Worm (Caenorhabditis elegans): ENCODE results near the gene txdc-12.2.
A peak's percentile ranks its signal among the peaks of the same experiment; 100 is the strongest.

txdc-12.2 gene

DNA sequence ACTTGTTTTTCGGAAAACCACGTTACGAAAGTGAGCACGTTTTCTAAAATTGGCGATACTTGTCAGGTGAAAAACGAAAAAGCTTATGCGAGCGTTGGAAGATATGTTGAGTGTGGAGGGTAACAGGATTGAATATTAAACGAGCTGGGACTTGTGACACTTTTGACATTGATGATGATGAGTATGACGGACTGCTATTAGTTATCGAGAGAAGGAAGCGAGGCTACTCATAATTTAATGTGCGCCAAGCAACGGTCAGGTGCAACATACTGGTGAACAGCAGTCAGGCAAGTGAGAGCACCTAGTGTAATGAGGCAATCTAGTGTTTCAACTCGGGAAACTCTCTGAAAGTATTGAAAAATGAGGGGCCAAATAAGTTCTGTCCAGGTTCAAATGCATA, 24.0 kb upstream of the txdc-12.2 start:
- TF ChIP-seq unc-39 (tag; optimal IDR thresholded peaks at IDR 0.05) (no peak), nhr-6 (tag; optimal IDR thresholded peaks at IDR 0.05) (no peak), C34F6.9 (tag; optimal IDR thresholded peaks at IDR 0.05) (no peak), nhr-129 (tag; optimal IDR thresholded peaks at IDR 0.05) (no peak), F13H6.1 (tag; optimal IDR thresholded peaks at IDR 0.05) (no peak), nhr-25 (tag; optimal IDR thresholded peaks at IDR 0.05) (no peak), lin-13 (GFP tag; optimal IDR thresholded peaks at IDR 0.05) (no peak), sma-3 (GFP tag; optimal IDR thresholded peaks at IDR 0.05) (no peak), Y55F3AM.14 (GFP tag; optimal IDR thresholded peaks at IDR 0.05) (no peak), mdl-1 (tag; optimal IDR thresholded peaks at IDR 0.05) (no peak), nhr-21 (tag; optimal IDR thresholded peaks at IDR 0.05) (no peak), dmd-4 (tag; optimal IDR thresholded peaks at IDR 0.05) (no peak), nhr-237 (tag; optimal IDR thresholded peaks at IDR 0.05) (no peak), unc-62 (GFP tag; optimal IDR thresholded peaks at IDR 0.05) (no peak), fos-1 (tag; optimal IDR thresholded peaks at IDR 0.05) (no peak), nhr-23 (tag; optimal IDR thresholded peaks at IDR 0.05) (no peak), elt-1 (tag; optimal IDR thresholded peaks at IDR 0.05) (no peak), zag-1 (tag; optimal IDR thresholded peaks at IDR 0.05) (no peak), crh-2 (tag; optimal IDR thresholded peaks at IDR 0.05) (no peak), mbf-1 (tag; optimal IDR thresholded peaks at IDR 0.05) (no peak)

DNA sequence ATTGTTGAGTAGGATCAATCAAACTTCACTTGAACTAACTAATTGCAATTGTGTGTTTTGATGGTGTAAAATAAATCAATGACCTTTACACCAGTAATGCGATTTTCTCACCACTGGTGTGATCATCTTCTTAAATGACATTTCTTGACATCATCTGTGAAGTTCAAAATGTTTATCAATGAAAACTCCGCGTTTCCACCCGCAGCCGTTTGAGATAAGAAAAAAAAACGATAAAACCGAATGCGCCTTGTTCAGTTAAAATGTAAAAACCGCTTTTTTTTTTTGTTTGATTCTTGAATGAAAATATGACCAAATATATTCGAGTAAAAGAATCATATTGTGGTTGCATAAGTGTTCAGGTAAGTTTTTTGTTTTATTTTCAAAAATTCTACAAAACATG, 22.6 kb upstream of the txdc-12.2 start, which contains the start of gene Y102A11A.1:
Gene Y102A11A.1, plus strand, starts transcription at position 223 of the 400 bp plus-strand sequence.
- TF ChIP-seq lin-39 (tag; optimal IDR thresholded peaks at IDR 0.05) = no peak
- TF ChIP-seq elt-3 (tag; optimal IDR thresholded peaks at IDR 0.05) = no peak
- TF ChIP-seq nhr-11 (tag; optimal IDR thresholded peaks at IDR 0.05) = no peak
- TF ChIP-seq ztf-1 (GFP tag; conservative IDR thresholded peaks at IDR 0.05) = no peak
- TF ChIP-seq fos-1 (tag; optimal IDR thresholded peaks at IDR 0.05) = peak; percentile 23

DNA sequence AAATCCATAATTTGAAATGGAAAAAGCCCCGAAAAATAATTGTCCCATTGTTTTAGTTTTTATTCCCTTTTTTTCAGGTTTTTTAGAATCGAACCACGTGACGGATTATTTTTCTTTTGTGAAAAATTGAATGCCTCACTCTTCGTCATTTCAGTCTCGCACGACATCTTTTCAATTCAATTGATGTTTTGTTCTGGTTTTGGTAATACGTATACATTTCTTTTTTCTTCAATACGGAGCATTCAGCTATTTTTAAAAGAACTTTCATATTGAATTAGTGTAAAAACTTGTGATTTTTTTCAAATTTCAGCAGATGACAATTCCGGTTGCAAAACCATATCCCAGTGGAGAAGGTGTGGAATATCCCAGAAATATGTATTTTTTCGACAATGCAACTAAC, 9.5 kb upstream of the txdc-12.2 start, which contains the start of gene F49H12.7:
Gene F49H12.7, plus strand, starts transcription at position 301 of the 400 bp plus-strand sequence.
- no peak for TF ChIP-seq ztf-11 (tag; optimal IDR thresholded peaks at IDR 0.05)
- no peak for TF ChIP-seq elt-1 (tag; optimal IDR thresholded peaks at IDR 0.05)
- no peak for TF ChIP-seq dmd-4 (tag; optimal IDR thresholded peaks at IDR 0.05)
- no peak for TF ChIP-seq nhr-21 (tag; optimal IDR thresholded peaks at IDR 0.05)
- no peak for TF ChIP-seq aly-2 (tag; optimal IDR thresholded peaks at IDR 0.05)
- no peak for TF ChIP-seq mdl-1 (tag; optimal IDR thresholded peaks at IDR 0.05)
- TF ChIP-seq mab-5 (tag; optimal IDR thresholded peaks at IDR 0.05) = no peak
- TF ChIP-seq fos-1 (tag; optimal IDR thresholded peaks at IDR 0.05) = no peak
- no peak for TF ChIP-seq nhr-23 (tag; optimal IDR thresholded peaks at IDR 0.05)
- TF ChIP-seq lsy-2 (tag; optimal IDR thresholded peaks at IDR 0.05) = no peak
- TF ChIP-seq alr-1 (tag; optimal IDR thresholded peaks at IDR 0.05) = no peak
- no peak for TF ChIP-seq ama-1 (optimal IDR thresholded peaks at IDR 0.05)
- TF ChIP-seq nhr-129 (tag; optimal IDR thresholded peaks at IDR 0.05) = no peak
- TF ChIP-seq sma-3 (GFP tag; optimal IDR thresholded peaks at IDR 0.05) = no peak
- TF ChIP-seq unc-39 (tag; optimal IDR thresholded peaks at IDR 0.05) = no peak
- no peak for TF ChIP-seq lin-11 (tag; optimal IDR thresholded peaks at IDR 0.05)
- TF ChIP-seq sem-4 (tag; optimal IDR thresholded peaks at IDR 0.05) = no peak
- no peak for TF ChIP-seq zag-1 (tag; optimal IDR thresholded peaks at IDR 0.05)
- no peak for TF ChIP-seq unc-62 (GFP tag; optimal IDR thresholded peaks at IDR 0.05)

DNA sequence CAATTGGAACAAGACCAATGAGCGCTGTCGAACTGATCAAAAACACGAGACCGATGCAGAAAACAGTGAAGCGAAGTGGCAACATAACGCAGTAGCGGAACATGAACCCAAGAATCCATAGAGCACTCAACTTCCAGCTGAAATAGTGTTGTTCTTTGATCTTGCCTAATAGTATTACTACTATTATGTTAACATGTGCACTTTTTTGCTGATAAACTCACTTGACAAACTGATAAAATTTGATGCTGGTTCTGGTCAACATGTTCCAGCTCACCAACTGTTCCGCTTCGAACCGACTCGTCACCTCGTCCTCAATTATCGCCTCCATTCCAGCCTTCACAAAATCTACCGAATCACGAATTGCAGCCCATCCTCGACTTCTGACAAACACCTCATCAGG, 6.0 kb upstream of the txdc-12.2 start:
- TF ChIP-seq fos-1 (tag; optimal IDR thresholded peaks at IDR 0.05) = peak; percentile 20
- TF ChIP-seq nhr-77 (tag; optimal IDR thresholded peaks at IDR 0.05) = no peak
- TF ChIP-seq C34F6.9 (tag; optimal IDR thresholded peaks at IDR 0.05) = no peak
- no peak for TF ChIP-seq sem-4 (tag; optimal IDR thresholded peaks at IDR 0.05)
- no peak for TF ChIP-seq nhr-23 (tag; optimal IDR thresholded peaks at IDR 0.05)
- peak; percentile 35 for TF ChIP-seq sma-9 (GFP tag; optimal IDR thresholded peaks at IDR 0.05)
- TF ChIP-seq sma-9 (tag; optimal IDR thresholded peaks at IDR 0.05) = no peak

DNA sequence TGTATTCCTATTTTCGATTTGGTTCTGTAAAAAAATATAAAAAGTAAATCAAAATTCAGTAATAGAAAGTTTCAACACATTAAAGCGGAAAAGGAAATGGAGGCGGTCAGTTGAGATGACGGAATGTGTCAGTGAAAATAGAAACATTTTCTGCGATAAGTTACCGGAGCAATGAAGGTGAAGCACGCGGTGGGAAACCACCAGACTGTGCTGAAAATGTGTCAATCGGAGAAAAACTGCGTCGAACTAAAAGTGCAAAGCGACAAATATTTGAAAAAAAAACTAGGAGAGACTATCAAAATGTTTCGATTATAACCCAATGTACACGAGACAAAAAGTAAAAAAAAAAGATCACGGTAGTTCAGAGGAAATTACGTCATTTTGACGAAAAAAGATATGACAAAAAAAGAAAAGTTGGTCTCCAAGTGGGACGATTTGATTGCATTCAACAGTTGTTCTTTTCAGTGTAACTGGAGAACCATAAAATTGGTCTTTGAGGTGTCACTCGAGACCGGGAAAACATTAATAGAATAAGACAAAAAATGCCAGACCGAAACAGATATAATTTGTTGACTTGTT, 3.7 kb upstream of the txdc-12.2 start, which contains the start of gene acl-4:
Gene acl-4, minus strand, starts transcription at position 27 of the 579 bp plus-strand sequence.
- TF ChIP-seq ztf-11 (tag; optimal IDR thresholded peaks at IDR 0.05) (no peak), nhr-10 (tag; optimal IDR thresholded peaks at IDR 0.05) (no peak), fos-1 (tag; optimal IDR thresholded peaks at IDR 0.05) (peak; percentile 14), nhr-11 (tag; optimal IDR thresholded peaks at IDR 0.05) (no peak), nhr-129 (tag; optimal IDR thresholded peaks at IDR 0.05) (peak; percentile 14), gmeb-1 (tag; optimal IDR thresholded peaks at IDR 0.05) (no peak), egl-27 (tag; optimal IDR thresholded peaks at IDR 0.05) (no peak), nhr-25 (tag; optimal IDR thresholded peaks at IDR 0.05) (no peak), zag-1 (tag; optimal IDR thresholded peaks at IDR 0.05) (no peak), nhr-21 (tag; optimal IDR thresholded peaks at IDR 0.05) (no peak), ZK546.5 (tag; optimal IDR thresholded peaks at IDR 0.05) (no peak), lin-11 (tag; optimal IDR thresholded peaks at IDR 0.05) (no peak)

Data from whole organism, L2 larva.